Fruit fly (Drosophila melanogaster) whole organism, embryonic: ENCODE measurements around the gene CG33181.

Experiments
- CG9797 ChIP-seq: fragments of 200-800 bp; sonication (Bioruptor generic); optimal IDR thresholded peaks from 3 replicates; lab custom pipeline; 2018; ENCODE audit warnings: missing biosample characterization, mild to moderate bottlenecking, missing genetic modification characterization
- Ets97D ChIP-seq: fragments of 200-800 bp; sonication (Bioruptor generic); optimal IDR thresholded peaks from 3 replicates; lab custom pipeline; 2016; ENCODE audit warnings: missing biosample characterization, missing genetic modification characterization
- al ChIP-seq: fragments of 200-800 bp; sonication (Bioruptor generic); IDR thresholded peaks from 2 replicates; pipeline ENCODE4 v1.3.6; 2022; ENCODE audit warnings: missing biosample characterization, missing genetic modification characterization
- cad ChIP-seq: fragments of >200 bp; optimal IDR thresholded peaks from 2 replicates; lab custom pipeline; 2017; ENCODE audit warnings: missing biosample characterization, missing genetic modification characterization
- jing ChIP-seq: fragments of 200-800 bp; sonication (Bioruptor generic); optimal IDR thresholded peaks from 2 replicates; lab custom pipeline; 2018; ENCODE audit warnings: missing biosample characterization, mild to moderate bottlenecking, missing genetic modification characterization
- sim ChIP-seq: fragments of 200-800 bp; sonication (Bioruptor generic); IDR thresholded peaks from 2 replicates; pipeline ENCODE4 v1.3.6; 2022; ENCODE audit warnings: missing biosample characterization, missing genetic modification characterization
- tup ChIP-seq: fragments of 200-800 bp; sonication (Bioruptor generic); optimal IDR thresholded peaks from 2 replicates; lab custom pipeline; 2016; ENCODE audit warnings: missing biosample characterization, mild to moderate bottlenecking, missing genetic modification characterization, moderate library complexity
- wek ChIP-seq: fragments of 200-800 bp; sonication (Bioruptor generic); optimal IDR thresholded peaks from 3 replicates; lab custom pipeline; 2018; ENCODE audit warnings: missing biosample characterization, mild to moderate bottlenecking, missing genetic modification characterization, moderate library complexity
- yki ChIP-seq: fragments of >200 bp; optimal IDR thresholded peaks from 3 replicates; lab custom pipeline; 2018

DNA sequence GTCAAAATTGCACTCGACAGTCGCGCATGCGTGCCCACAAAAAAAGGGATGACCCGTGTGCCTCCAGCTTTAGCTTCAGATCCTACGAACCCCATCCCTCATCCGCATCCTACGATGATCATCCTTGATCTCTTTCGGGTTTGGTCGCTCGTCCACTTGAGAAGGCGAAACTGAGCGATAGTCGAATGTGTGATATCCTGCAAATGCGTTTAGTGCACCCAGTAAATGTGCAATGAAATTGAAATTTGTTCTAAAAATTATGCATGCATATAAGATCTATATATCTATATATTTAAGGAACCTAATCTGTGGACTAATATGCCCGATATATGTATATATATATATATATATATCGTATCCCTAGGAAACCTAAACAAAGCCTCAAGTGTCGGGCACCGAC is 44.9 kb upstream of the CG33181 start:
- TF ChIP-seq jing (GFP tag; lab: Kevin White, UChicago) (no peak), tup (GFP tag; lab: Kevin White, UChicago) (no peak), cad (GFP tag; lab: Kevin White, UChicago) (no peak), wek (GFP tag; lab: Kevin White, UChicago) (no peak), al (GFP tag; lab: Robert Waterston, UW) (no peak), Ets97D (GFP tag; lab: Kevin White, UChicago) (no peak), yki (no peak), sim (no peak), CG9797 (GFP tag; lab: Kevin White, UChicago) (no peak)
